Worm (Caenorhabditis elegans): ENCODE measurements around the gene srbc-76.

srbc-76 gene

ce11 chrV:15293865-15294264, 41.7 kb downstream of the srbc-76 start, which contains the start of gene str-96:
str-96 (minus strand) TSS chrV:15293965.
- TF ChIP-seq nhr-67 (tag; optimal IDR thresholded peaks at IDR 0.05) (no peak), nhr-76 (tag; optimal IDR thresholded peaks at IDR 0.05) (no peak), unc-62 (GFP tag; optimal IDR thresholded peaks at IDR 0.05) (no peak), eor-1 (tag; optimal IDR thresholded peaks at IDR 0.05) (no peak), nhr-25 (tag; optimal IDR thresholded peaks at IDR 0.05) (no peak), nhr-12 (tag; optimal IDR thresholded peaks at IDR 0.05) (no peak), ZK546.5 (tag; optimal IDR thresholded peaks at IDR 0.05) (no peak), nhr-77 (tag; optimal IDR thresholded peaks at IDR 0.05) (no peak), mml-1 (tag; optimal IDR thresholded peaks at IDR 0.05) (no peak), R02D3.7 (tag; optimal IDR thresholded peaks at IDR 0.05) (no peak), ceh-28 (tag; optimal IDR thresholded peaks at IDR 0.05) (no peak), daf-12 (tag; optimal IDR thresholded peaks at IDR 0.05) (no peak), egl-27 (tag; optimal IDR thresholded peaks at IDR 0.05) (no peak), hmg-11 (tag; optimal IDR thresholded peaks at IDR 0.05) (no peak), fos-1 (tag; optimal IDR thresholded peaks at IDR 0.05) (no peak), ceh-16 (tag; optimal IDR thresholded peaks at IDR 0.05) (no peak), nhr-237 (tag; optimal IDR thresholded peaks at IDR 0.05) (no peak), nhr-11 (tag; optimal IDR thresholded peaks at IDR 0.05) (no peak), jun-1 (tag; optimal IDR thresholded peaks at IDR 0.05) (no peak)

DNA sequence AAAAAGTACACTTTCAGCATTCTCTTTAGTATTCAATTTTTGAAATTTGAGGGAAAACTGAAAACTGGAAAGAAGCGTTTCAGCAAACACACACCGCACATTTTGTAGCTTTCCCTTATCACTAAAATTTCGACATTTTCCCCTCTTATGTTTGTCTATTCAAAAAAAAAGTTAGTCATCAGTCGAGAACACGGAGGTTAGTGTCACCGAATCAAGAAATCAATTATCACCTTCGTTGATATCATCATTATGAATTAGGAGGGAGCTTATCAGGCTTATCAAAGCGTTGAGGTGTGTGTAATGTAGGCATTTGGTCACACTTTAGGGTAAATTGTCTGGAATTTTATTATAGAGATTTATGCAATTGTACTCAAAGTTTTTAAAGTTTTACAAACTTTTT, 46.4 kb downstream of the srbc-76 start, which contains the start of gene cpr-3:
Gene cpr-3 (minus strand): TSS at position 104 of the 400 bp plus-strand sequence.
- TF ChIP-seq elt-2 (tag; optimal IDR thresholded peaks at IDR 0.05) (peak; percentile 99), tbx-2 (tag; optimal IDR thresholded peaks at IDR 0.05) (no peak), ceh-82 (tag; optimal IDR thresholded peaks at IDR 0.05) (no peak), sea-2 (GFP tag; optimal IDR thresholded peaks at IDR 0.05) (no peak), ztf-4 (tag; optimal IDR thresholded peaks at IDR 0.05) (no peak), fkh-2 (tag; optimal IDR thresholded peaks at IDR 0.05) (no peak), elt-1 (tag; optimal IDR thresholded peaks at IDR 0.05) (no peak), ama-1 (optimal IDR thresholded peaks at IDR 0.05) (no peak), R02D3.7 (tag; optimal IDR thresholded peaks at IDR 0.05) (no peak), pha-4 (tag; optimal IDR thresholded peaks at IDR 0.05) (peak; percentile 65), hmg-11 (tag; optimal IDR thresholded peaks at IDR 0.05) (no peak), elt-3 (tag; optimal IDR thresholded peaks at IDR 0.05) (no peak), ztf-11 (tag; optimal IDR thresholded peaks at IDR 0.05) (no peak), jun-1 (tag; optimal IDR thresholded peaks at IDR 0.05) (peak; percentile 94), ceh-28 (tag; optimal IDR thresholded peaks at IDR 0.05) (no peak), nhr-25 (tag; optimal IDR thresholded peaks at IDR 0.05) (no peak), aly-2 (tag; optimal IDR thresholded peaks at IDR 0.05) (no peak), fkh-10 (GFP tag; optimal IDR thresholded peaks at IDR 0.05) (no peak), nhr-23 (tag; optimal IDR thresholded peaks at IDR 0.05) (no peak), skn-1 (tag; optimal IDR thresholded peaks at IDR 0.05) (peak; percentile 81), unc-39 (tag; optimal IDR thresholded peaks at IDR 0.05) (no peak), eor-1 (tag; optimal IDR thresholded peaks at IDR 0.05) (no peak), pqm-1 (tag; optimal IDR thresholded peaks at IDR 0.05) (peak; percentile 99), nhr-237 (tag; optimal IDR thresholded peaks at IDR 0.05) (no peak), fos-1 (tag; optimal IDR thresholded peaks at IDR 0.05) (peak; percentile 52)

Data from whole organism, L3 larva.